Worm (Caenorhabditis elegans) whole organism, midembryonic: ENCODE measurements around the gene C08F8.9.

ENCODE experiments used
- T22C8.4 ChIP-seq: fragments of 200-800 bp; sonication (Bioruptor generic); IDR thresholded peaks from 2 replicates; pipeline ENCODE4 v1.3.6; 2022; ENCODE audit warnings: missing genetic modification characterization, missing compliant biosample characterization
- flt-1 ChIP-seq: fragments of 200-800 bp; sonication (Bioruptor generic); IDR thresholded peaks from 2 replicates; pipeline ENCODE4 v1.3.6; 2022; ENCODE audit warnings: missing genetic modification characterization, missing compliant biosample characterization
- med-1 ChIP-seq: sonication (generic microtip); optimal IDR thresholded peaks from 2 replicates; lab custom pipeline; 2017; ENCODE audit warnings: missing genetic modification characterization, mild to moderate bottlenecking, missing compliant biosample characterization, antibody characterized with exemption, missing genetic modification reagents; ENCODE audit not compliant: insufficient read depth
- ref-1 ChIP-seq: fragments of 200-800 bp; sonication (Bioruptor generic); conservative IDR thresholded peaks from 2 replicates; pipeline ENCODE4 v1.3.6; 2022; ENCODE audit warnings: missing genetic modification reagents, missing genetic modification characterization, missing compliant biosample characterization
- tab-1 ChIP-seq: fragments of 200-800 bp; sonication (Bioruptor generic); IDR thresholded peaks from 2 replicates; pipeline ENCODE4 v1.3.6; 2022; ENCODE audit warnings: missing genetic modification characterization, missing compliant biosample characterization
- ztf-23 ChIP-seq: fragments of 200-800 bp; sonication (Bioruptor generic); IDR thresholded peaks from 2 replicates; pipeline ENCODE4 v1.3.6; 2022; ENCODE audit warnings: missing genetic modification reagents, missing genetic modification characterization, missing compliant biosample characterization
- ztf-29 ChIP-seq: fragments of 200-800 bp; sonication (Bioruptor generic); IDR thresholded peaks from 2 replicates; pipeline ENCODE4 v1.3.6; 2022; ENCODE audit warnings: missing genetic modification reagents, missing genetic modification characterization, missing compliant biosample characterization

DNA sequence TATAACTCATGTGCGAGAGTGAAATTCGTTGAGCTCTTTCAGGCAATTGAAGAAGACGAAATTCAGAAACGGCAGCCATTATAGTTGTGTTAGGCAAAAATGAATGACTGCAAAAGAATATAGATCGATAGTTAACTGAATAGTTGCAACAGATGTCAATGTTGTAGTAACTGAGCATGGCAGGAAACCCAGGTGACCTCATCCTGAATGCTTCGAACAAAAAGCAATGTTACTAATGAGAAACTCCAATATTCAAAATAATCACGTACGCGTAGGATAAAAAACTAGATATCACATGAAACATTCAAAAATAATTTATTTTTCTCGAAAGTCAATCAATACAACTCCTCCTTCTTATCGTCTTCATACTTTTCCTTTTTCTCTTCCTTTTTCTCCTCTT lies 15.9 kb downstream of the C08F8.9 start, which contains the start of gene fbxb-9:
- TF ChIP-seq flt-1 (no peak), ztf-29 (GFP tag; lab: Robert Waterston, UW) (no peak), tab-1 (no peak), ztf-23 (GFP tag; lab: Robert Waterston, UW) (no peak), ref-1 (GFP tag; lab: Robert Waterston, UW) (no peak), T22C8.4 (GFP tag; lab: Robert Waterston, UW) (no peak), med-1 (GFP tag; lab: Kevin White, UChicago) (no peak)
